Comparison of ENCODE assay signal across 6 fruit fly cellular contexts in genomic region chr3R:31310883-31311397, dm6.
A peak's percentile ranks its signal among the peaks of the same experiment; 100 is the strongest.
TF ChIP-seq lines count a peak whose summit lies in the region.

Gene CG34347 (plus strand): TSS chr3R:31311157.

- no peak for TF ChIP-seq CTCF in whole organism, embryonic (GFP tag; optimal IDR thresholded peaks at IDR 0.05; lab: Kevin White, UChicago)

TF ChIP-seq in whole organism, 6 proteins besides CTCF, POLR2A, EP300 and RAD21:
- peak; percentile 19 for TF ChIP-seq Dll (optimal IDR thresholded peaks at IDR 0.05; lab: Kevin White, UChicago)
- no peak for TF ChIP-seq CG8478 (optimal IDR thresholded peaks at IDR 0.05; lab: Kevin White, UChicago)
- no peak for TF ChIP-seq EcR (GFP tag; optimal IDR thresholded peaks at IDR 0.05; lab: Kevin White, UChicago)

TF ChIP-seq in whole organism, adult, 20 proteins besides CTCF, POLR2A, EP300 and RAD21:
- TF ChIP-seq Mnt (GFP tag; optimal IDR thresholded peaks at IDR 0.05; lab: Kevin White, UChicago) (peak; percentile 11), CG33017 (tag; optimal IDR thresholded peaks at IDR 0.05; lab: Kevin White, UChicago) (no peak), tj (GFP tag; optimal IDR thresholded peaks at IDR 0.05; lab: Kevin White, UChicago) (peak; percentile 71), CG11617 (GFP tag; optimal IDR thresholded peaks at IDR 0.05; lab: Kevin White, UChicago) (no peak), bab1 (GFP tag; optimal IDR thresholded peaks at IDR 0.05; lab: Kevin White, UChicago) (no peak), Clk (GFP tag; optimal IDR thresholded peaks at IDR 0.05; lab: Kevin White, UChicago) (no peak)

TF ChIP-seq in whole organism, embryonic, 481 proteins besides CTCF, POLR2A, EP300 and RAD21 (continues in another document):
- TF ChIP-seq TFAM (GFP tag; optimal IDR thresholded peaks at IDR 0.05; lab: Kevin White, UChicago), result no peak
- no peak for TF ChIP-seq CG11696 (GFP tag; IDR thresholded peaks at IDR 0.05; lab: Robert Waterston, UW)
- TF ChIP-seq CG31224 (GFP tag; IDR thresholded peaks at IDR 0.05; lab: Robert Waterston, UW), result no peak
- TF ChIP-seq bbx (GFP tag; IDR thresholded peaks at IDR 0.05; lab: Robert Waterston, UW; ENCODE audit: partially characterized antibody), result peak; percentile 61
- TF ChIP-seq crol (GFP tag; IDR thresholded peaks at IDR 0.05; lab: Robert Waterston, UW), result 0 out of 2 replicates have a peak, but pooled peaks have one; percentile 28
- TF ChIP-seq vvl (GFP tag; IDR thresholded peaks at IDR 0.05; lab: Robert Waterston, UW), result peak; percentile 69
- TF ChIP-seq pita (GFP tag; optimal IDR thresholded peaks at IDR 0.05; lab: Kevin White, UChicago), result no peak
- TF ChIP-seq CG18262 (tag; optimal IDR thresholded peaks at IDR 0.05; lab: Kevin White, UChicago), result no peak
- TF ChIP-seq Abd-B (GFP tag; optimal IDR thresholded peaks at IDR 0.05; lab: Kevin White, UChicago), result no peak
- TF ChIP-seq wek (GFP tag; optimal IDR thresholded peaks at IDR 0.05; lab: Kevin White, UChicago), result peak; percentile 7
- no peak for TF ChIP-seq CG11093 (GFP tag; IDR thresholded peaks at IDR 0.05; lab: Robert Waterston, UW)
- TF ChIP-seq HLHmδ (GFP tag; optimal IDR thresholded peaks at IDR 0.05; lab: Kevin White, UChicago), result peak; percentile 85
- no peak for TF ChIP-seq CG18476 (GFP tag; optimal IDR thresholded peaks at IDR 0.05; lab: Kevin White, UChicago)
- TF ChIP-seq ato (GFP tag; IDR thresholded peaks at IDR 0.05; lab: Robert Waterston, UW; ENCODE audit: partially characterized antibody), result peak; percentile 50; the same call in 1 of the 2 replicates
- TF ChIP-seq Neu2 (GFP tag; optimal IDR thresholded peaks at IDR 0.05; lab: Kevin White, UChicago; ENCODE audit: borderline replicate concordance), result no peak
- no peak for TF ChIP-seq CG7372 (GFP tag; IDR thresholded peaks at IDR 0.05; lab: Robert Waterston, UW)
- TF ChIP-seq Rfx (GFP tag; IDR thresholded peaks at IDR 0.05; lab: Robert Waterston, UW), result peak; percentile 29; the same call in 1 of the 2 replicates
- TF ChIP-seq mld (GFP tag; IDR thresholded peaks at IDR 0.05; lab: Robert Waterston, UW; ENCODE audit: partially characterized antibody), result no peak
- no peak for TF ChIP-seq CG15479 (GFP tag; optimal IDR thresholded peaks at IDR 0.05; lab: Kevin White, UChicago)
- peak; percentile 94 for TF ChIP-seq Med (GFP tag; lab: Kevin White, UChicago)

TF ChIP-seq in whole organism, prepupa, 60 proteins besides CTCF, POLR2A, EP300 and RAD21 (continues in another document):
- TF ChIP-seq CG3032 (tag; optimal IDR thresholded peaks at IDR 0.05; lab: Kevin White, UChicago) (peak; percentile 8), CG7368 (GFP tag; optimal IDR thresholded peaks at IDR 0.05; lab: Kevin White, UChicago) (peak; percentile 33), salr (GFP tag; optimal IDR thresholded peaks at IDR 0.05; lab: Kevin White, UChicago) (peak in 1 of 2 experiments; percentile 4), ss (GFP tag; optimal IDR thresholded peaks at IDR 0.05; lab: Kevin White, UChicago) (peak; percentile 6 to 42), Eip75B (GFP tag; optimal IDR thresholded peaks at IDR 0.05; lab: Kevin White, UChicago) (peak; percentile 21), CG11294 (GFP tag; IDR thresholded peaks at IDR 0.05; lab: Robert Waterston, UW) (no peak), OdsH (GFP tag; optimal IDR thresholded peaks at IDR 0.05; lab: Kevin White, UChicago) (no peak), Eip78C (GFP tag; lab: Kevin White, UChicago) (peak; percentile 50), CG4318 (GFP tag; optimal IDR thresholded peaks at IDR 0.05; lab: Kevin White, UChicago) (no peak), CG6854 (GFP tag; optimal IDR thresholded peaks at IDR 0.05; lab: Kevin White, UChicago) (peak; percentile 61), Gug (GFP tag; IDR thresholded peaks at IDR 0.05; lab: Robert Waterston, UW) (no peak), CG11902 (GFP tag; optimal IDR thresholded peaks at IDR 0.05; lab: Kevin White, UChicago) (no peak), Sox15 (GFP tag; optimal IDR thresholded peaks at IDR 0.05; lab: Kevin White, UChicago) (no peak), CG11762 (GFP tag; optimal IDR thresholded peaks at IDR 0.05; lab: Kevin White, UChicago; ENCODE audit: insufficient read depth) (no peak), spab (GFP tag; optimal IDR thresholded peaks at IDR 0.05; lab: Kevin White, UChicago) (no peak), lz (GFP tag; optimal IDR thresholded peaks at IDR 0.05; lab: Kevin White, UChicago) (no peak), CG8119 (GFP tag; IDR thresholded peaks at IDR 0.05; lab: Robert Waterston, UW) (no peak), CG15336 (GFP tag; IDR thresholded peaks at IDR 0.05; lab: Robert Waterston, UW) (no peak), CG16779 (tag; optimal IDR thresholded peaks at IDR 0.05; lab: Kevin White, UChicago) (no peak), Eip93F (GFP tag; optimal IDR thresholded peaks at IDR 0.05; lab: Kevin White, UChicago) (no peak), dsx (GFP tag; optimal IDR thresholded peaks at IDR 0.05; lab: Kevin White, UChicago; ENCODE audit: poor library complexity, severe bottlenecking) (peak; percentile 42), cyc (GFP tag; optimal IDR thresholded peaks at IDR 0.05; lab: Kevin White, UChicago) (no peak)

TF ChIP-seq in whole organism, pupa, 21 proteins besides CTCF, POLR2A, EP300 and RAD21:
- TF ChIP-seq Snoo (tag; optimal IDR thresholded peaks at IDR 0.05; lab: Kevin White, UChicago) (peak; percentile 22), EcR (GFP tag; optimal IDR thresholded peaks at IDR 0.05; lab: Kevin White, UChicago) (peak; percentile 18), Pif1B (GFP tag; optimal IDR thresholded peaks at IDR 0.05; lab: Kevin White, UChicago) (peak; percentile 30), CG13204 (GFP tag; optimal IDR thresholded peaks at IDR 0.05; lab: Kevin White, UChicago) (peak; percentile 73), Pif1A (GFP tag; optimal IDR thresholded peaks at IDR 0.05; lab: Kevin White, UChicago) (peak; percentile 6), CG32121 (GFP tag; IDR thresholded peaks at IDR 0.05; lab: Robert Waterston, UW) (peak; percentile 36; the same call in 1 of the 2 replicates), fd96Ca (GFP tag; IDR thresholded peaks at IDR 0.05; lab: Robert Waterston, UW) (no peak), Ets98B (GFP tag; IDR thresholded peaks at IDR 0.05; lab: Robert Waterston, UW) (peak; percentile 60; the same call in 1 of the 2 replicates), CG10348 (GFP tag; IDR thresholded peaks at IDR 0.05; lab: Robert Waterston, UW) (no peak), CG12605 (GFP tag; IDR thresholded peaks at IDR 0.05; lab: Robert Waterston, UW) (peak; percentile 43), CG8159 (tag; optimal IDR thresholded peaks at IDR 0.05; lab: Kevin White, UChicago) (peak; percentile 73), CG4496 (GFP tag; IDR thresholded peaks at IDR 0.05; lab: Robert Waterston, UW) (peak; percentile 57), CG17806 (tag; optimal IDR thresholded peaks at IDR 0.05; lab: Kevin White, UChicago) (no peak)

TF ChIP-seq in whole organism, wandering third instar larva, 38 proteins besides CTCF, POLR2A, EP300 and RAD21:
- TF ChIP-seq Rel (GFP tag; optimal IDR thresholded peaks at IDR 0.05; lab: Kevin White, UChicago), result no peak
- peak; percentile 17 for TF ChIP-seq Rel (tag; optimal IDR thresholded peaks at IDR 0.05; lab: Kevin White, UChicago)
- TF ChIP-seq usp (GFP tag; optimal IDR thresholded peaks at IDR 0.05; lab: Kevin White, UChicago), result no peak
- no peak for TF ChIP-seq tai (GFP tag; optimal IDR thresholded peaks at IDR 0.05; lab: Kevin White, UChicago)
- TF ChIP-seq fru (GFP tag; optimal IDR thresholded peaks at IDR 0.05; lab: Kevin White, UChicago), result peak; percentile 28
- peak; percentile 64 for TF ChIP-seq Vsx2 (GFP tag; optimal IDR thresholded peaks at IDR 0.05; lab: Kevin White, UChicago; ENCODE audit: partially characterized antibody)
- peak; percentile 14 for TF ChIP-seq rgr (GFP tag; optimal IDR thresholded peaks at IDR 0.05; lab: Kevin White, UChicago)
- TF ChIP-seq CG9705 (GFP tag; optimal IDR thresholded peaks at IDR 0.05; lab: Kevin White, UChicago), result no peak
- TF ChIP-seq h (GFP tag; optimal IDR thresholded peaks at IDR 0.05; lab: Kevin White, UChicago), result peak; percentile 47
- peak in 1 of 2 experiments; percentile 13 for TF ChIP-seq foxo (GFP tag; optimal IDR thresholded peaks at IDR 0.05; lab: Kevin White, UChicago)
- no peak for TF ChIP-seq OdsH (GFP tag; optimal IDR thresholded peaks at IDR 0.05; lab: Kevin White, UChicago)
- peak; percentile 52 for TF ChIP-seq psq (GFP tag; optimal IDR thresholded peaks at IDR 0.05; lab: Kevin White, UChicago)
- TF ChIP-seq dl (GFP tag; optimal IDR thresholded peaks at IDR 0.05; lab: Kevin White, UChicago; ENCODE audit: insufficient read depth in 1 of 2, partially characterized antibody in 2 of 2), result peak; percentile 3 to 23
- TF ChIP-seq Hr83 (GFP tag; optimal IDR thresholded peaks at IDR 0.05; lab: Kevin White, UChicago; ENCODE audit: poor library complexity, severe bottlenecking), result peak; percentile 45
- TF ChIP-seq Sp1 (GFP tag; optimal IDR thresholded peaks at IDR 0.05; lab: Kevin White, UChicago), result peak; percentile 19
- TF ChIP-seq Hnf4 (GFP tag; optimal IDR thresholded peaks at IDR 0.05; lab: Kevin White, UChicago), result peak; percentile 17
- TF ChIP-seq HLH106 (tag; optimal IDR thresholded peaks at IDR 0.05; lab: Kevin White, UChicago), result peak; percentile 3
- TF ChIP-seq Dif (GFP tag; optimal IDR thresholded peaks at IDR 0.05; lab: Kevin White, UChicago; ENCODE audit: partially characterized antibody), result peak; percentile 73
- TF ChIP-seq pan (optimal IDR thresholded peaks at IDR 0.05; lab: Kevin White, UChicago), result no peak
